Fruit fly (Drosophila melanogaster): ENCODE data around the gene Polr1C.

Gene Polr1C

DNA sequence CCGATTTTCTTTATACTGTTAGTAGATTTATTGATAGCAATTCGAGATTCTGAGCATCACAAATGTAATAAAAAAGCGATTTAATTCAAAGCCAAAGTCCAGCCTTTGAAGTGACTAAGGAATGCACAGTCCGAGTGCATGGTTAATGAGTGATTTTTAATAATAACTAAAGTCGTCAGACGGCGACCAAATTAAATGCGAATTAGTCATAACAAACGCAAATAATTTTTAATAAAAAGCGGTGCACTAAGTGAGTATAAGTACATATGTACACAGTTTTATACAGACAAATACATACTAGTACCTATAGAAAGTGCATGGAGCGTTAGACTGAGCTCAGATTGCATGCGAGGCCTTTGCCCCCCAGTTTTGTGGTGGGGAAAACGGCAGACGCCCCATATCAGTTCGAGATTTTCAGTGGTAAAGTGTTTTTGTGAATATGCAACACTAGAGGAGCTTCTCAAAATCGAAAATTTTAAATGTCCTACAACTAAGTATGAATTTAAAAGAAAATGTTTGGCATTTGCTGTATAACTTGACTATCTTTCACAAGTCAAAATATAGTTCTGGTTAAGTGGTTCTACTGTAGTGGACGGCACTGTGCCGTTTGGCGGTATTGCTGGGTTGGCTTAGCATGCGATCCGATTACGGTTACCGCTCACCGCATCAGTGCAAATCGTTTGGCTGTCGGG, 34.1 kb downstream of the Polr1C start (continued):
- peak; percentile 54 for TF ChIP-seq OdsH (GFP tag; optimal IDR thresholded peaks at IDR 0.05)
- TF ChIP-seq ss (GFP tag; optimal IDR thresholded peaks at IDR 0.05), result no peak
- no peak for TF ChIP-seq CG1621 (tag; optimal IDR thresholded peaks at IDR 0.05)
- TF ChIP-seq eg (GFP tag; IDR thresholded peaks at IDR 0.05), result peak; percentile 83
- TF ChIP-seq Met (GFP tag; optimal IDR thresholded peaks at IDR 0.05), result peak; percentile 17
- peak; percentile 12 for TF ChIP-seq CG31627 (GFP tag; optimal IDR thresholded peaks at IDR 0.05)
- peak; percentile 82 for TF ChIP-seq CG6163 (GFP tag; IDR thresholded peaks at IDR 0.05)
- TF ChIP-seq CG10631 (GFP tag; optimal IDR thresholded peaks at IDR 0.05), result peak; percentile 15
- TF ChIP-seq CG8119 (GFP tag; IDR thresholded peaks at IDR 0.05), result peak; percentile 82
- TF ChIP-seq CG7368 (GFP tag; optimal IDR thresholded peaks at IDR 0.05), result no peak
- TF ChIP-seq CG16779 (tag; optimal IDR thresholded peaks at IDR 0.05), result no peak
- TF ChIP-seq esn (GFP tag; optimal IDR thresholded peaks at IDR 0.05), result peak; percentile 41
- no peak for TF ChIP-seq CG9139 (GFP tag; optimal IDR thresholded peaks at IDR 0.05)

DNA sequence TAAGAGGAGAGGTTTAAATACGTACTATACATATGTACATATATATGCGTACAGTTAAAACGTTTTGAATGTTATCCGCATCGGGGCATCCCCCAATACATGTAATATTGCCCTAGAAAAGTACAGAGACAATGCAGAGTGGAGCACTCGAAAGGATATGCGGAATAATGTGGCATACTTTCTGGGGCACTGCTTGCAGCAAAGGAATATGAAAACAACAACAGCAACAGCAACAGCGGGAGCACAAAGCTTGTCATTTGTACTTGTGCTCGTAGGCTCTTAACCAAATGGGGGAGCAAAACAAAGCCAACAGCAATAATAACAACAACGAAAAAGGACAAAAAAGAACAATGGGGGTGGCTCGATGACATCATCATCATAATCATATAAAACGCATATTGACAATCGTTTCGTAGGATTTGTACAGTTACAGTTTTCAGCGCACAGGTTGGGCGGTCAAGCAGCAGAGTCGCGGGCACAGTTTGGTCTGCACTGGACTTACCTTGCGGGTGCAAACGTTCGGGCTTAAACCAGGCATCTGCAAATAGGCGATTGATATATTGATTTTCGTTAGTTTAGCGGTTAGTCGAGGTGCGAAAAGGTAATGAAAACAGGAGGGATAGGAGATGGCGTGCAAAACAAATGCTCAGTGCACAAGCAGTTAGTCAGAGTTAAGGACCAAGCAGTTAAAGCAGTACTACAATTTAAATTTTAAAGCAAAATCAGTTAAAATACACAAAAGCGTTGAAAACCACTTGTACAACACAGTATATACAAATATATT, 35.1 kb downstream of the Polr1C start:
- TF ChIP-seq CG11762 (GFP tag; optimal IDR thresholded peaks at IDR 0.05; ENCODE audit: insufficient read depth), result no peak
- 0 out of 3 replicates have a peak, but pooled peaks have one; percentile 8 for TF ChIP-seq CG6163 (GFP tag; IDR thresholded peaks at IDR 0.05)

DNA sequence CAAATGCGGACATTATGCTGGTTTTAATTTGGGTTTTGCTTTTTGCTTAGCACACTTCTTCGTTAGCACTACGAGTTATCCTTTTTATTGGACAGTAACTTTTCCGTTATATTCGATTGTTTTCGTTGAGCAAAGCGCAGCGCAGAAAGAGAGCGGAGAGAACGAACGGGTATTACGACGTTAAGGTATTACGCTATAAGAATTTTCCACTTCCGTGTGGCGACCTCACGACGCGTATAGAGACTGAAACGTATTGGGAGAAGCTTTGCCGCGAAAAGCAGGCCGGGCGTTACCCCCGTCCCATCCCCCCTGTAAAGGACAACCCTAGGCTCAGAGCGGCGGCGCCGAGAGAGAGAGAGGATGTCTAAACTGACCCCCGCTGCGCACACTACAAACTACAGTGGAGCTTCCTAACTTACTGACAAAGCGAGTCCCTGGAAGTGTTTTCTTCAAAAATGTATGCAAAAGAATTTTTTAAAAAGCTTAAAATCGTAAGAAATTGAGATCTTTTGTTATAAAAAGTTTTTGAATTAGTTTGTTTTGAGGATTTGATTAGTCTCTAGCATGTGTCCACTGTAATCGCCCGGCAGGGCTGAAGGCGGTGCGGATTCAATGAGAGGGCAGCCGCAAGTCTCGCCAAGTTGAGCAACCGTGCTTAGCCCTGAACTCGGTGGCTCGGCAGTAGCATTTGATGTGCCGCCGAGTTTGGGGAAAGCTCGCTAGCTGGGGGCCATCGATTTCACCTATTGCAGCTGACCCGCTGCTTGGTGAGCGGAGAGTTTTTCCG, 36.1 kb downstream of the Polr1C start:
- TF ChIP-seq OdsH (GFP tag; optimal IDR thresholded peaks at IDR 0.05) (peak; percentile 90), Eip93F (GFP tag; optimal IDR thresholded peaks at IDR 0.05) (peak; percentile 72), svp (GFP tag) (peak; percentile 94), CG10631 (GFP tag; optimal IDR thresholded peaks at IDR 0.05) (peak; percentile 90), ss (GFP tag; optimal IDR thresholded peaks at IDR 0.05) (peak; percentile 85 to 87), pdm3 (GFP tag; optimal IDR thresholded peaks at IDR 0.05) (peak; percentile 91), CG6792 (GFP tag; optimal IDR thresholded peaks at IDR 0.05) (peak; percentile 91), CG6854 (GFP tag; optimal IDR thresholded peaks at IDR 0.05) (peak; percentile 29), CG32006 (GFP tag; optimal IDR thresholded peaks at IDR 0.05) (peak; percentile 88), eg (GFP tag; IDR thresholded peaks at IDR 0.05) (peak; percentile 89), Sox15 (GFP tag; optimal IDR thresholded peaks at IDR 0.05) (peak; percentile 82), CG31627 (GFP tag; optimal IDR thresholded peaks at IDR 0.05) (peak; percentile 90), CG11762 (GFP tag; optimal IDR thresholded peaks at IDR 0.05; ENCODE audit: insufficient read depth) (peak; percentile 83), Ets96B (tag; optimal IDR thresholded peaks at IDR 0.05) (peak; percentile 90), CG9139 (GFP tag; optimal IDR thresholded peaks at IDR 0.05) (peak; percentile 76), CG3032 (tag; optimal IDR thresholded peaks at IDR 0.05) (peak; percentile 88), Gug (GFP tag; IDR thresholded peaks at IDR 0.05) (peak; percentile 86), Sox102F (GFP tag; optimal IDR thresholded peaks at IDR 0.05) (peak; percentile 89), CG11294 (GFP tag; IDR thresholded peaks at IDR 0.05) (peak; percentile 89), CG8632 (GFP tag; optimal IDR thresholded peaks at IDR 0.05) (peak; percentile 81), acj6 (GFP tag; optimal IDR thresholded peaks at IDR 0.05) (peak; percentile 88), CG34406 (GFP tag; optimal IDR thresholded peaks at IDR 0.05) (peak; percentile 80), Met (GFP tag; optimal IDR thresholded peaks at IDR 0.05) (peak; percentile 87), cyc (GFP tag; optimal IDR thresholded peaks at IDR 0.05) (peak; percentile 88), fkh (GFP tag; optimal IDR thresholded peaks at IDR 0.05) (peak; percentile 58), CG4318 (GFP tag; optimal IDR thresholded peaks at IDR 0.05) (no peak), Lpt (GFP tag; optimal IDR thresholded peaks at IDR 0.05) (peak; percentile 69), CG8319 (GFP tag; optimal IDR thresholded peaks at IDR 0.05) (peak; percentile 86), CG8119 (GFP tag; IDR thresholded peaks at IDR 0.05) (peak; percentile 88), CG6808 (GFP tag; optimal IDR thresholded peaks at IDR 0.05) (peak; percentile 82), achi (GFP tag; optimal IDR thresholded peaks at IDR 0.05) (peak; percentile 91), CG1621 (tag; optimal IDR thresholded peaks at IDR 0.05) (peak; percentile 85), salr (GFP tag; optimal IDR thresholded peaks at IDR 0.05) (peak; percentile 80 to 82), topi (GFP tag; optimal IDR thresholded peaks at IDR 0.05) (peak; percentile 88), Ets21C (GFP tag; optimal IDR thresholded peaks at IDR 0.05) (peak; percentile 82), CG7368 (GFP tag; optimal IDR thresholded peaks at IDR 0.05) (peak; percentile 87), CG3919 (GFP tag; optimal IDR thresholded peaks at IDR 0.05) (peak; percentile 91), CG6163 (GFP tag; IDR thresholded peaks at IDR 0.05) (peak; percentile 95), CG6276 (GFP tag; optimal IDR thresholded peaks at IDR 0.05) (peak; percentile 74)
